Worm (Caenorhabditis elegans) whole organism, late embryonic: ENCODE measurements around the gene C29E4.17.

Source experiments
- F13H6.1 ChIP-seq: sonication (generic microtip); optimal IDR thresholded peaks from 2 replicates; lab custom pipeline; 2016; ENCODE audit warnings: missing genetic modification characterization, missing compliant biosample characterization
- elt-2 ChIP-seq: sonication (generic microtip); optimal IDR thresholded peaks from 2 replicates; lab custom pipeline; 2016; ENCODE audit warnings: missing genetic modification reagents, missing genetic modification characterization, missing compliant biosample characterization
- elt-4 ChIP-seq: sonication (generic microtip); optimal IDR thresholded peaks from 2 replicates; lab custom pipeline; 2016; ENCODE audit warnings: missing genetic modification characterization, missing compliant biosample characterization
- ets-4 ChIP-seq: sonication (generic microtip); optimal IDR thresholded peaks from 2 replicates; lab custom pipeline; 2016; ENCODE audit warnings: missing genetic modification characterization, missing compliant biosample characterization
- hlh-13 ChIP-seq: fragments of 200-800 bp; sonication (Bioruptor generic); optimal IDR thresholded peaks from 2 replicates; lab custom pipeline; 2018; ENCODE audit warnings: mild to moderate bottlenecking, missing genetic modification characterization, missing compliant biosample characterization
- hlh-30 ChIP-seq: sonication (generic microtip); optimal IDR thresholded peaks from 2 replicates; lab custom pipeline; 2017; ENCODE audit warnings: antibody characterized with exemption, missing genetic modification characterization, missing compliant biosample characterization; ENCODE audit not compliant: insufficient read depth
- nhr-11 ChIP-seq: fragments of 150-350 bp; optimal IDR thresholded peaks from 2 replicates; lab custom pipeline; 2014; ENCODE audit warnings: missing biosample characterization, missing genetic modification characterization
- npax-4 ChIP-seq: sonication (generic microtip); optimal IDR thresholded peaks from 2 replicates; lab custom pipeline; 2016; ENCODE audit warnings: missing genetic modification characterization, missing compliant biosample characterization
- pat-9 ChIP-seq: fragments of 200-800 bp; sonication (Bioruptor generic); optimal IDR thresholded peaks from 2 replicates; lab custom pipeline; 2018; ENCODE audit warnings: mild to moderate bottlenecking, missing genetic modification characterization, moderate library complexity, missing compliant biosample characterization
- rnt-1 ChIP-seq: sonication (generic microtip); optimal IDR thresholded peaks from 2 replicates; lab custom pipeline; 2016; ENCODE audit warnings: missing genetic modification characterization, missing compliant biosample characterization
- sox-4 ChIP-seq: sonication (generic microtip); optimal IDR thresholded peaks from 2 replicates; lab custom pipeline; 2017; ENCODE audit warnings: mild to moderate bottlenecking, missing genetic modification characterization, inconsistent platforms, missing compliant biosample characterization
- tbx-7 ChIP-seq: sonication (generic microtip); optimal IDR thresholded peaks from 2 replicates; lab custom pipeline; 2016; ENCODE audit warnings: missing genotype, missing genetic modification characterization, missing compliant biosample characterization
- unc-55 ChIP-seq: sonication (generic microtip); optimal IDR thresholded peaks from 2 replicates; lab custom pipeline; 2017; ENCODE audit warnings: missing biosample characterization, missing genetic modification reagents, missing genetic modification characterization
- unc-86 ChIP-seq: sonication (generic microtip); optimal IDR thresholded peaks from 2 replicates; lab custom pipeline; 2016; ENCODE audit warnings: missing genetic modification characterization, missing compliant biosample characterization

DNA sequence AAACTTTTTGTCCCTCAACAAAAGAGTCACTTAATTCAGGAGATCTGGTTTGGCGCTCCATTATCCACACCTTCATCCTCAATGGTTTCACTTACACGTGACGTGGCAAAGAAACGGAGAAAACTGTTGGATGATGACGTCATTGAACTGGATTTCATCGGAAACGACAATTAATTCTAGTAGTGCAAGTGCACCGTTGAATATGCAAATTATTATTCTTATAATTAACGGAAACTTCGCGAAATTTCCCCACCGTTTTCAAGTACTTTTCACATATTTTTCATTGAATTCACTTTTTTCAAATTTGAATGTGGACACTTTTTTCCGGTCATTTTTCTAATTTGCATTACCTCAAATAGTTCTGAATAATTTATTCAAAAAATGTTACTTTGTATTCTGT, 13.0 kb upstream of the C29E4.17 start, which contains the start of gene ZK688.1:
- TF ChIP-seq hlh-13 (GFP tag; lab: Kevin White, UChicago): no peak
- TF ChIP-seq ets-4 (tag; lab: Kevin White, UChicago): no peak
- no peak for TF ChIP-seq nhr-11 (tag; lab: Kevin White, UChicago)
- TF ChIP-seq elt-2 (tag; lab: Kevin White, UChicago): no peak
- TF ChIP-seq npax-4 (tag; lab: Kevin White, UChicago): no peak
- no peak for TF ChIP-seq unc-55
- TF ChIP-seq pat-9 (tag; lab: Kevin White, UChicago): no peak
- no peak for TF ChIP-seq elt-4 (tag; lab: Kevin White, UChicago)
- no peak for TF ChIP-seq hlh-30 (tag; lab: Kevin White, UChicago)
- TF ChIP-seq unc-86: no peak
- TF ChIP-seq sox-4 (tag; lab: Kevin White, UChicago): no peak
- no peak for TF ChIP-seq F13H6.1 (tag; lab: Kevin White, UChicago)
- TF ChIP-seq tbx-7 (tag; lab: Kevin White, UChicago): no peak
- TF ChIP-seq rnt-1 (tag; lab: Kevin White, UChicago): no peak
